Fruit fly (Drosophila melanogaster) whole organism, embryonic: ENCODE data around the gene CG10226.
A peak's percentile ranks its signal among the peaks of the same experiment; 100 is the strongest.

ENCODE experiments used
- Abd-B ChIP-seq: fragments of 200-800 bp; sonication (Bioruptor generic); optimal IDR thresholded peaks from 2 replicates; lab custom pipeline; 2018; ENCODE audit warnings: missing biosample characterization, mild to moderate bottlenecking, missing genetic modification characterization, moderate library complexity
- Asciz ChIP-seq: fragments of 200-800 bp; sonication (Bioruptor generic); optimal IDR thresholded peaks from 2 replicates; lab custom pipeline; 2017; ENCODE audit warnings: missing biosample characterization, mild to moderate bottlenecking, missing genetic modification characterization, missing genetic modification reagents
- Bdp1 ChIP-seq: fragments of 200-800 bp; sonication (Bioruptor generic); optimal IDR thresholded peaks from 3 replicates; lab custom pipeline; 2016; ENCODE audit warnings: missing biosample characterization, missing genetic modification characterization
- Bgb ChIP-seq: fragments of 200-800 bp; sonication (Bioruptor generic); IDR thresholded peaks from 2 replicates; pipeline ENCODE4 v1.3.6; 2022; ENCODE audit warnings: missing biosample characterization, missing genetic modification characterization; ENCODE audit not compliant: partially characterized antibody
- Bteb2 ChIP-seq: fragments of 200-800 bp; sonication (Bioruptor generic); optimal IDR thresholded peaks from 2 replicates; lab custom pipeline; 2016; ENCODE audit warnings: missing biosample characterization, missing genetic modification characterization
- CG10267 ChIP-seq: fragments of 200-800 bp; sonication (Bioruptor generic); optimal IDR thresholded peaks from 2 replicates; lab custom pipeline; 2018; ENCODE audit warnings: missing biosample characterization, mild to moderate bottlenecking, missing genetic modification characterization, moderate library complexity
- CG11398 ChIP-seq: fragments of 200-800 bp; sonication (Bioruptor generic); optimal IDR thresholded peaks from 2 replicates; lab custom pipeline; 2016; ENCODE audit warnings: missing biosample characterization, missing genetic modification characterization
- CG11560 ChIP-seq: fragments of 200-800 bp; sonication (Bioruptor generic); IDR thresholded peaks from 3 replicates; pipeline ENCODE4 v1.3.6; 2022; ENCODE audit warnings: missing biosample characterization, missing genetic modification characterization
- CG12236 ChIP-seq: fragments of 200-800 bp; sonication (Bioruptor generic); optimal IDR thresholded peaks from 2 replicates; lab custom pipeline; 2016; ENCODE audit warnings: missing biosample characterization, missing genetic modification characterization
- CG14667 ChIP-seq: fragments of 200-800 bp; sonication (Bioruptor generic); IDR thresholded peaks from 2 replicates; pipeline ENCODE4 v1.3.6; 2022; ENCODE audit warnings: missing biosample characterization, missing genetic modification characterization
- CG1529 ChIP-seq: fragments of 200-800 bp; sonication (Bioruptor generic); optimal IDR thresholded peaks from 3 replicates; lab custom pipeline; 2018; ENCODE audit warnings: missing biosample characterization, missing genetic modification characterization
- CG16779 ChIP-seq: fragments of 200-800 bp; sonication (Bioruptor generic); IDR thresholded peaks from 2 replicates; pipeline ENCODE4 v1.3.6; 2022; ENCODE audit warnings: missing biosample characterization, missing genetic modification characterization
- CG17359 ChIP-seq: fragments of 200-800 bp; sonication (Bioruptor generic); optimal IDR thresholded peaks from 3 replicates; lab custom pipeline; 2018; ENCODE audit warnings: missing biosample characterization, mild to moderate bottlenecking, missing genetic modification characterization, moderate library complexity
- CG2120 ChIP-seq: fragments of 200-800 bp; sonication (Bioruptor generic); optimal IDR thresholded peaks from 3 replicates; lab custom pipeline; 2016; ENCODE audit warnings: missing biosample characterization, missing genetic modification characterization
- CG2678 ChIP-seq: fragments of 200-800 bp; sonication (Bioruptor generic); optimal IDR thresholded peaks from 3 replicates; lab custom pipeline; 2019; ENCODE audit warnings: missing biosample characterization, mild to moderate bottlenecking, missing genetic modification characterization, moderate library complexity
- CG30020 ChIP-seq: fragments of 200-800 bp; optimal IDR thresholded peaks from 2 replicates; lab custom pipeline; 2019; ENCODE audit warnings: missing biosample characterization, mild to moderate bottlenecking, missing genetic modification characterization, moderate library complexity
- CG31224 ChIP-seq: fragments of 200-800 bp; sonication (Bioruptor generic); IDR thresholded peaks from 2 replicates; pipeline ENCODE4 v1.3.6; 2022; ENCODE audit warnings: missing biosample characterization, missing genetic modification characterization
- CG31365 ChIP-seq: fragments of 200-800 bp; sonication (Bioruptor generic); optimal IDR thresholded peaks from 2 replicates; lab custom pipeline; 2018; ENCODE audit warnings: missing biosample characterization, mild to moderate bottlenecking, missing genetic modification characterization
- CG32772 ChIP-seq: fragments of 200-800 bp; sonication (Bioruptor generic); IDR thresholded peaks from 2 replicates; pipeline ENCODE4 v1.3.6; 2022; ENCODE audit warnings: missing biosample characterization, missing genetic modification characterization
- CG3281 ChIP-seq: fragments of 200-800 bp; sonication (Bioruptor generic); optimal IDR thresholded peaks from 3 replicates; lab custom pipeline; 2017; ENCODE audit warnings: missing biosample characterization, mild to moderate bottlenecking, missing genetic modification characterization
- CG33213 ChIP-seq: fragments of 200-800 bp; sonication (Bioruptor generic); optimal IDR thresholded peaks from 3 replicates; lab custom pipeline; 2016; ENCODE audit warnings: missing biosample characterization, missing genetic modification characterization
- CG34376 ChIP-seq: fragments of 200-800 bp; sonication (Bioruptor generic); optimal IDR thresholded peaks from 2 replicates; lab custom pipeline; 2018; ENCODE audit warnings: missing biosample characterization, mild to moderate bottlenecking, missing genetic modification characterization
- CG6272 ChIP-seq: fragments of 200-800 bp; sonication (Bioruptor generic); IDR thresholded peaks from 2 replicates; pipeline ENCODE4 v1.3.6; 2022; ENCODE audit warnings: missing biosample characterization, missing genetic modification characterization
- CG6791 ChIP-seq: fragments of 200-800 bp; sonication (Bioruptor generic); IDR thresholded peaks from 3 replicates; pipeline ENCODE4 v1.3.6; 2022; ENCODE audit warnings: missing biosample characterization, missing genetic modification characterization; ENCODE audit not compliant: partially characterized antibody
- CG7271 ChIP-seq: fragments of 200-800 bp; sonication (Bioruptor generic); optimal IDR thresholded peaks from 2 replicates; lab custom pipeline; 2018; ENCODE audit warnings: missing biosample characterization, mild to moderate bottlenecking, missing genetic modification characterization, moderate library complexity
- CG7556 ChIP-seq: fragments of 200-800 bp; sonication (Bioruptor generic); optimal IDR thresholded peaks from 2 replicates; lab custom pipeline; 2017; ENCODE audit warnings: missing biosample characterization, mild to moderate bottlenecking, missing genetic modification characterization
- D19B ChIP-seq: fragments of 200-800 bp; sonication (Bioruptor generic); optimal IDR thresholded peaks from 2 replicates; lab custom pipeline; 2017; ENCODE audit warnings: missing biosample characterization, mild to moderate bottlenecking, missing genetic modification characterization
- Dbx ChIP-seq: fragments of 200-800 bp; sonication (Bioruptor generic); IDR thresholded peaks from 3 replicates; pipeline ENCODE4 v1.3.6; 2022; ENCODE audit warnings: missing biosample characterization, missing genetic modification characterization
- Dref ChIP-seq: fragments of 200-800 bp; sonication (Bioruptor generic); IDR thresholded peaks from 2 replicates; pipeline ENCODE4 v1.3.6; 2022; ENCODE audit warnings: missing biosample characterization, missing genetic modification characterization
- HLH3B ChIP-seq: fragments of 200-800 bp; sonication (Bioruptor generic); IDR thresholded peaks from 2 replicates; pipeline ENCODE4 v1.3.6; 2022; ENCODE audit warnings: missing biosample characterization, missing genetic modification characterization
- Hr39 ChIP-seq: fragments of >200 bp; optimal IDR thresholded peaks from 2 replicates; lab custom pipeline; 2017
- Myb ChIP-seq: fragments of 200-800 bp; sonication (Bioruptor generic); optimal IDR thresholded peaks from 2 replicates; lab custom pipeline; 2016; ENCODE audit warnings: missing biosample characterization, missing genetic modification characterization
- NfI ChIP-seq: fragments of 200-800 bp; sonication (Bioruptor generic); optimal IDR thresholded peaks from 3 replicates; lab custom pipeline; 2018; ENCODE audit warnings: missing biosample characterization, mild to moderate bottlenecking, missing genetic modification characterization, moderate library complexity
- Rx ChIP-seq: fragments of 200-800 bp; sonication (Bioruptor generic); IDR thresholded peaks from 2 replicates; pipeline ENCODE4 v1.3.6; 2022; ENCODE audit warnings: missing biosample characterization, missing genetic modification characterization
- Taf1 ChIP-seq: fragments of 200-800 bp; sonication (Bioruptor generic); IDR thresholded peaks from 2 replicates; pipeline ENCODE4 v1.3.6; 2022; ENCODE audit warnings: missing biosample characterization, missing genetic modification characterization
- Xbp1 ChIP-seq: fragments of 200-800 bp; sonication (Bioruptor generic); optimal IDR thresholded peaks from 3 replicates; lab custom pipeline; 2016; ENCODE audit warnings: missing biosample characterization, mild to moderate bottlenecking, missing genetic modification characterization
- amos ChIP-seq: fragments of 200-800 bp; sonication (Bioruptor generic); IDR thresholded peaks from 2 replicates; pipeline ENCODE4 v1.3.6; 2022; ENCODE audit warnings: missing biosample characterization, missing genetic modification characterization; ENCODE audit not compliant: partially characterized antibody
- ato ChIP-seq: fragments of 200-800 bp; sonication (Bioruptor generic); IDR thresholded peaks from 2 replicates; pipeline ENCODE4 v1.3.6; 2022; ENCODE audit warnings: missing biosample characterization, missing genetic modification characterization; ENCODE audit not compliant: partially characterized antibody
- cg ChIP-seq: fragments of 200-800 bp; sonication (Bioruptor generic); optimal IDR thresholded peaks from 3 replicates; lab custom pipeline; 2019; ENCODE audit warnings: missing biosample characterization, mild to moderate bottlenecking, missing genetic modification characterization, moderate library complexity
- fru ChIP-seq: fragments of >200 bp; optimal IDR thresholded peaks from 2 replicates; lab custom pipeline; 2017
- grn ChIP-seq: fragments of 200-800 bp; sonication (Bioruptor generic); optimal IDR thresholded peaks from 3 replicates; lab custom pipeline; 2017; ENCODE audit warnings: missing biosample characterization, missing genetic modification characterization
- org-1 ChIP-seq: fragments of 200-800 bp; sonication (Bioruptor generic); optimal IDR thresholded peaks from 2 replicates; lab custom pipeline; 2017; ENCODE audit warnings: missing biosample characterization, missing genetic modification characterization
- pita ChIP-seq: fragments of 200-800 bp; sonication (Bioruptor generic); optimal IDR thresholded peaks from 2 replicates; lab custom pipeline; 2017; ENCODE audit warnings: missing biosample characterization, mild to moderate bottlenecking, missing genetic modification characterization
- pzg ChIP-seq: fragments of 200-800 bp; sonication (Bioruptor generic); optimal IDR thresholded peaks from 3 replicates; lab custom pipeline; 2018; ENCODE audit warnings: missing biosample characterization, mild to moderate bottlenecking, missing genetic modification characterization, moderate library complexity
- sima ChIP-seq: fragments of 200-800 bp; sonication (Bioruptor generic); optimal IDR thresholded peaks from 2 replicates; lab custom pipeline; 2016; ENCODE audit warnings: missing biosample characterization, missing genetic modification characterization
- slbo ChIP-seq: fragments of 200-800 bp; sonication (Bioruptor generic); IDR thresholded peaks from 2 replicates; pipeline ENCODE4 v1.3.6; 2022; ENCODE audit warnings: missing biosample characterization, missing genetic modification characterization
- slou ChIP-seq: fragments of 200-800 bp; sonication (Bioruptor generic); optimal IDR thresholded peaks from 3 replicates; lab custom pipeline; 2016; ENCODE audit warnings: missing biosample characterization, missing genetic modification characterization
- sr ChIP-seq: fragments of 200-800 bp; sonication (Bioruptor generic); IDR thresholded peaks from 3 replicates; pipeline ENCODE4 v1.3.6; 2022; ENCODE audit warnings: missing biosample characterization, missing genetic modification characterization
- tio ChIP-seq: fragments of 200-800 bp; sonication (Bioruptor generic); optimal IDR thresholded peaks from 2 replicates; lab custom pipeline; 2017; ENCODE audit warnings: missing biosample characterization, missing genetic modification characterization, inconsistent platforms
- zf30C ChIP-seq: fragments of 200-800 bp; sonication (Bioruptor generic); optimal IDR thresholded peaks from 3 replicates; lab custom pipeline; 2018; ENCODE audit warnings: missing biosample characterization, mild to moderate bottlenecking, missing genetic modification characterization

Gene CG10226

dm6 chr3L:6256408-6257188, 16.7 kb upstream of the CG10226 start, which contains the start of gene Best2 (continued):
- TF ChIP-seq CG30020 (tag; lab: Kevin White, UChicago) (peak; percentile 70), tio (GFP tag; lab: Kevin White, UChicago) (peak; percentile 71), Myb (peak; percentile 37), CG33213 (GFP tag; lab: Kevin White, UChicago) (peak; percentile 63), Hr39 (lab: Kevin White, UChicago) (no peak), ato (GFP tag; lab: Robert Waterston, UW) (no peak), Abd-B (GFP tag; lab: Kevin White, UChicago) (peak; percentile 81), CG16779 (GFP tag; lab: Robert Waterston, UW) (no peak; the same call in none of the 2 replicates), NfI (GFP tag; lab: Kevin White, UChicago) (peak; percentile 84), HLH3B (GFP tag; lab: Robert Waterston, UW) (peak; percentile 91), Asciz (GFP tag; lab: Kevin White, UChicago) (peak; percentile 77), Dref (no peak), pita (no peak), CG6791 (GFP tag; lab: Robert Waterston, UW) (no peak), Bteb2 (peak; percentile 78), Xbp1 (peak; percentile 82), sr (GFP tag; lab: Robert Waterston, UW) (no peak), CG14667 (GFP tag; lab: Robert Waterston, UW) (peak; percentile 86), CG2120 (GFP tag; lab: Kevin White, UChicago) (peak; percentile 91), amos (GFP tag; lab: Robert Waterston, UW) (peak; percentile 34; the same call in 1 of the 2 replicates), zf30C (GFP tag; lab: Kevin White, UChicago) (no peak), CG17359 (tag; lab: Kevin White, UChicago) (peak; percentile 81), CG6272 (GFP tag; lab: Robert Waterston, UW) (peak; percentile 94), CG3281 (GFP tag; lab: Kevin White, UChicago) (peak; percentile 85), CG34376 (peak; percentile 81), D19B (GFP tag; lab: Kevin White, UChicago) (peak; percentile 64), org-1 (GFP tag; lab: Kevin White, UChicago) (peak; percentile 75), grn (GFP tag; lab: Kevin White, UChicago) (no peak), cg (GFP tag; lab: Kevin White, UChicago) (peak; percentile 69), fru (lab: Kevin White, UChicago) (no peak), CG31224 (GFP tag; lab: Robert Waterston, UW) (peak; percentile 89), pzg (GFP tag; lab: Kevin White, UChicago) (no peak), CG10267 (tag; lab: Kevin White, UChicago) (peak; percentile 84), CG11560 (peak; percentile 86), CG31365 (tag; lab: Kevin White, UChicago) (no peak), CG7271 (tag; lab: Kevin White, UChicago) (no peak), CG11398 (GFP tag; lab: Kevin White, UChicago) (peak; percentile 51), CG12236 (GFP tag; lab: Kevin White, UChicago) (no peak), CG32772 (peak; percentile 90), Dbx (GFP tag; lab: Robert Waterston, UW) (peak; percentile 94), Bgb (peak; percentile 22; the same call in 1 of the 2 replicates), sima (GFP tag; lab: Kevin White, UChicago) (peak; percentile 9), slbo (GFP tag; lab: Robert Waterston, UW) (peak; percentile 91), slou (GFP tag; lab: Kevin White, UChicago) (peak; percentile 77), CG2678 (tag; lab: Kevin White, UChicago) (peak; percentile 94), Taf1 (peak; percentile 89), Bdp1 (GFP tag; lab: Kevin White, UChicago) (peak; percentile 61), CG7556 (GFP tag; lab: Kevin White, UChicago) (peak; percentile 92), Rx (peak; percentile 63; the same call in 1 of the 2 replicates), CG1529 (GFP tag; lab: Kevin White, UChicago) (peak; percentile 67)
